Worm (Caenorhabditis elegans) whole organism, L4 larva: Measurements from ENCODE around the gene nspg-6.

Experiments used
- aly-2 ChIP-seq: sonication (generic microtip); optimal IDR thresholded peaks from 2 replicates; lab custom pipeline; 2018; ENCODE audit warnings: missing biosample characterization, missing genetic modification characterization
- ama-1 ChIP-seq: fragments of 150-350 bp; optimal IDR thresholded peaks from 2 replicates; lab custom pipeline; 2014; ENCODE audit warnings: inconsistent platforms, mixed read lengths
- dmd-9 ChIP-seq: fragments of 200-800 bp; sonication (Bioruptor generic); IDR thresholded peaks from 2 replicates; pipeline ENCODE4 v1.3.6; 2022; ENCODE audit warnings: missing genetic modification reagents, missing genetic modification characterization, missing compliant biosample characterization
- fkh-10 ChIP-seq: fragments of 150-350 bp; optimal IDR thresholded peaks from 2 replicates; lab custom pipeline; 2014; ENCODE audit warnings: missing biosample characterization, missing genetic modification reagents, missing genetic modification characterization
- gei-8 ChIP-seq: fragments of 200-800 bp; sonication (Bioruptor generic); optimal IDR thresholded peaks from 2 replicates; lab custom pipeline; 2018; ENCODE audit warnings: mild to moderate bottlenecking, missing genetic modification characterization, missing compliant biosample characterization
- jun-1 ChIP-seq: fragments of 150-350 bp; optimal IDR thresholded peaks from 2 replicates; lab custom pipeline; 2014; ENCODE audit warnings: missing biosample characterization, missing genetic modification reagents, missing genetic modification characterization
- lin-15B ChIP-seq: fragments of 150-350 bp; sonication (generic microtip); optimal IDR thresholded peaks from 3 replicates; lab custom pipeline; 2014; ENCODE audit warnings: missing biosample characterization, missing genetic modification characterization
- mdl-1 ChIP-seq, 2 experiments: fragments of 150-350 bp in 1 of 2; sonication (generic microtip) in 1 of 2; optimal IDR thresholded peaks; 2 replicates each; lab custom pipeline; 2014 to 2017; ENCODE audit warnings: missing biosample characterization in 2 of 2, missing genetic modification characterization in 2 of 2
- nhr-11 ChIP-seq: fragments of 150-350 bp; optimal IDR thresholded peaks from 2 replicates; lab custom pipeline; 2014; ENCODE audit warnings: missing biosample characterization, missing genetic modification characterization
- snpc-1.2 ChIP-seq: fragments of 200-800 bp; sonication (Bioruptor generic); IDR thresholded peaks from 2 replicates; pipeline ENCODE4 v1.3.6; 2022; ENCODE audit warnings: missing genetic modification reagents, missing genetic modification characterization, missing compliant biosample characterization
- snpc-4 ChIP-seq: fragments of 150-350 bp; optimal IDR thresholded peaks from 2 replicates; lab custom pipeline; 2014; ENCODE audit warnings: missing biosample characterization, missing genetic modification characterization

DNA sequence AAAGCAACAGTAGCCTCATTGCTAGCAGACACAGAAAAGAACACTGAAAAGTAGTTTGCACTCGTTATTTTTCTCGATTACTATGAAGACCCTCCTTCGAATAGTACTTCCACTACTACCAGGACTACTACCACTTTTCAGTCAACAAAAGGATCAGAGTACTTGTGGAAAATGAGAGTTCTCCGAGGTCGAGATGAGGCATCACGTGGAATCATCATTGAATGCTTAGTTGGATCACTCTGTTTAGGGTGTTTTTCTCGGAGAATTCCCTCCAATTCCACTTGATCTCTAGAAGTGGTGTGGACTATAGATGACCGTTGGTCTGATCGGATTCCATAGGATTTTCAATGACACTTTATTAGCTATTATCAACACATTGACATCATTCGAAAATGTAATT is 14.0 kb downstream of the nspg-6 start:
- no peak for TF ChIP-seq fkh-10
- no peak for TF ChIP-seq jun-1 (tag; lab: Kevin White, UChicago)
- no peak for TF ChIP-seq gei-8 (GFP tag; lab: Kevin White, UChicago)
- TF ChIP-seq nhr-11 (tag; lab: Kevin White, UChicago) = no peak
- no peak for TF ChIP-seq lin-15B
- TF ChIP-seq aly-2 (tag; lab: Kevin White, UChicago) = no peak
- no peak for TF ChIP-seq mdl-1 (tag; optimal IDR thresholded peaks at IDR 0.05; lab: Kevin White, UChicago)
- no peak for TF ChIP-seq dmd-9 (GFP tag; lab: Robert Waterston, UW)
- no peak for TF ChIP-seq snpc-1.2 (GFP tag; lab: Robert Waterston, UW)
- TF ChIP-seq ama-1 = no peak
- TF ChIP-seq snpc-4 (tag; lab: Kevin White, UChicago) = no peak
